Worm (Caenorhabditis elegans) whole organism, mixed stage, embryonic: Measurements from ENCODE around the gene W04E12.7.
"Not testable (repeated sequence)": the region's sequence is repeated elsewhere in the genome, so short reads cannot be mapped to it uniquely, and the experiment has no call there.

Experiments
- M03D4.4 ChIP-seq: sonication (generic microtip); optimal IDR thresholded peaks from 2 replicates; lab custom pipeline; 2017; ENCODE audit warnings: mild to moderate bottlenecking, missing genetic modification characterization, missing compliant biosample characterization
- bed-3 ChIP-seq: fragments of 200-800 bp; sonication (Bioruptor generic); optimal IDR thresholded peaks from 3 replicates; lab custom pipeline; 2018; ENCODE audit warnings: mild to moderate bottlenecking, missing genetic modification characterization, moderate library complexity, missing compliant biosample characterization
- ceh-43 ChIP-seq: fragments of 200-800 bp; sonication (Bioruptor generic); optimal IDR thresholded peaks from 2 replicates; lab custom pipeline; 2018; ENCODE audit warnings: mild to moderate bottlenecking, missing genetic modification characterization, moderate library complexity, missing compliant biosample characterization
- ceh-83 ChIP-seq: fragments of 200-800 bp; sonication (Bioruptor generic); optimal IDR thresholded peaks from 2 replicates; lab custom pipeline; 2018; ENCODE audit warnings: mild to moderate bottlenecking, missing genetic modification characterization, missing compliant biosample characterization
- ces-1 ChIP-seq: fragments of 150-350 bp; optimal IDR thresholded peaks from 2 replicates; lab custom pipeline; 2014; ENCODE audit warnings: missing biosample characterization, missing genetic modification reagents, missing genetic modification characterization
- cnd-1 ChIP-seq: fragments of 200-800 bp; sonication (Bioruptor generic); optimal IDR thresholded peaks from 2 replicates; lab custom pipeline; 2018; ENCODE audit warnings: mild to moderate bottlenecking, missing genetic modification characterization, missing compliant biosample characterization
- drap-1 ChIP-seq: fragments of 200-800 bp; sonication (Bioruptor generic); optimal IDR thresholded peaks from 3 replicates; lab custom pipeline; 2018; ENCODE audit warnings: mild to moderate bottlenecking, missing genetic modification characterization, missing compliant biosample characterization
- elt-1 ChIP-seq: sonication (generic microtip); optimal IDR thresholded peaks from 2 replicates; lab custom pipeline; 2017; ENCODE audit warnings: missing genetic modification characterization, mild to moderate bottlenecking, missing compliant biosample characterization, antibody characterized with exemption, moderate library complexity, borderline replicate concordance; ENCODE audit not compliant: insufficient read depth
- flh-1 ChIP-seq: fragments of 200-800 bp; sonication (Bioruptor generic); optimal IDR thresholded peaks from 2 replicates; lab custom pipeline; 2018; ENCODE audit warnings: mild to moderate bottlenecking, missing genetic modification characterization, moderate library complexity, missing compliant biosample characterization
- ham-2 ChIP-seq: fragments of 200-800 bp; sonication (Bioruptor generic); optimal IDR thresholded peaks from 2 replicates; lab custom pipeline; 2018; ENCODE audit warnings: mild to moderate bottlenecking, missing genetic modification characterization, missing compliant biosample characterization
- hlh-1 ChIP-seq: fragments of 150-350 bp; optimal IDR thresholded peaks from 2 replicates; lab custom pipeline; 2014; ENCODE audit warnings: missing biosample characterization, missing genetic modification reagents, missing genetic modification characterization
- lin-13 ChIP-seq: fragments of 150-350 bp; optimal IDR thresholded peaks from 2 replicates; lab custom pipeline; 2014; ENCODE audit warnings: missing biosample characterization, missing genetic modification characterization
- lin-32 ChIP-seq: fragments of 200-800 bp; sonication (Bioruptor generic); optimal IDR thresholded peaks from 2 replicates; lab custom pipeline; 2018; ENCODE audit warnings: mild to moderate bottlenecking, missing genetic modification characterization, missing compliant biosample characterization
- lsy-2 ChIP-seq: fragments of 150-350 bp; optimal IDR thresholded peaks from 2 replicates; lab custom pipeline; 2014; ENCODE audit warnings: missing biosample characterization, missing genetic modification characterization
- mab-5 ChIP-seq: fragments of 150-350 bp; optimal IDR thresholded peaks from 2 replicates; lab custom pipeline; 2014; ENCODE audit warnings: missing biosample characterization, missing genetic modification characterization
- mep-1 ChIP-seq: fragments of 150-350 bp; optimal IDR thresholded peaks from 2 replicates; lab custom pipeline; 2017; ENCODE audit warnings: missing biosample characterization, missing genetic modification reagents, missing genetic modification characterization, inconsistent platforms
- mls-2 ChIP-seq: sonication (generic microtip); optimal IDR thresholded peaks from 2 replicates; lab custom pipeline; 2016; ENCODE audit warnings: mild to moderate bottlenecking, missing genetic modification characterization, moderate library complexity, missing compliant biosample characterization
- nhr-12 ChIP-seq: fragments of 150-350 bp; optimal IDR thresholded peaks from 2 replicates; lab custom pipeline; 2014; ENCODE audit warnings: missing biosample characterization, missing genetic modification characterization
- nhr-2 ChIP-seq: fragments of 150-350 bp; optimal IDR thresholded peaks from 2 replicates; lab custom pipeline; 2014; ENCODE audit warnings: missing biosample characterization, missing genetic modification characterization
- nhr-237 ChIP-seq: fragments of 150-350 bp; optimal IDR thresholded peaks from 2 replicates; lab custom pipeline; 2014; ENCODE audit warnings: missing biosample characterization, missing genetic modification characterization
- nhr-76 ChIP-seq: sonication (generic microtip); optimal IDR thresholded peaks from 2 replicates; lab custom pipeline; 2017; ENCODE audit warnings: missing biosample characterization, missing genetic modification characterization
- pha-4 ChIP-seq: fragments of 150-350 bp; optimal IDR thresholded peaks from 2 replicates; lab custom pipeline; 2018; ENCODE audit warnings: missing biosample characterization, missing genetic modification reagents, missing genetic modification characterization
- snpc-4 ChIP-seq: fragments of 150-350 bp; optimal IDR thresholded peaks from 2 replicates; lab custom pipeline; 2014; ENCODE audit warnings: missing biosample characterization, missing genetic modification characterization
- sptf-1 ChIP-seq: sonication (generic microtip); optimal IDR thresholded peaks from 2 replicates; lab custom pipeline; 2017; ENCODE audit warnings: mild to moderate bottlenecking, missing genetic modification characterization, moderate library complexity, missing compliant biosample characterization
- tbx-8 ChIP-seq: fragments of 200-800 bp; sonication (Bioruptor generic); optimal IDR thresholded peaks from 2 replicates; lab custom pipeline; 2018; ENCODE audit warnings: mild to moderate bottlenecking, missing genetic modification characterization, moderate library complexity, missing compliant biosample characterization
- unc-39 ChIP-seq: fragments of 150-350 bp; optimal IDR thresholded peaks from 2 replicates; lab custom pipeline; 2014; ENCODE audit warnings: missing biosample characterization, missing genetic modification characterization
- zip-8 ChIP-seq: fragments of 150-350 bp; optimal IDR thresholded peaks from 2 replicates; lab custom pipeline; 2014; ENCODE audit warnings: missing biosample characterization, missing genetic modification characterization
- ztf-11 ChIP-seq: fragments of 150-350 bp; optimal IDR thresholded peaks from 2 replicates; lab custom pipeline; 2014; ENCODE audit warnings: missing biosample characterization, missing genetic modification characterization

W04E12.7 gene

ce11 chrV:19715847-19716246 lies 21.5 kb downstream of the W04E12.7 start, which contains the start of gene Y43F8C.17:
TSS of gene Y43F8C.17 (plus strand) at chrV:19716147.
- TF ChIP-seq ceh-83 (no peak), mep-1 (no peak), mab-5 (tag; lab: Kevin White, UChicago) (no peak), ztf-11 (tag; lab: Kevin White, UChicago) (no peak), drap-1 (GFP tag; lab: Kevin White, UChicago) (no peak)
- TF ChIP-seq, all 35 proteins: peak for 0

- TF ChIP-seq tbx-8 (GFP tag; lab: Kevin White, UChicago) (no peak), drap-1 (GFP tag; lab: Kevin White, UChicago) (no peak), nhr-76 (tag; lab: Kevin White, UChicago) (no peak), ceh-83 (no peak), ztf-11 (tag; lab: Kevin White, UChicago) (no peak), nhr-2 (tag; lab: Kevin White, UChicago) (no peak), hlh-1 (tag; lab: Kevin White, UChicago) (no peak), mab-5 (tag; lab: Kevin White, UChicago) (no peak), bed-3 (GFP tag; lab: Kevin White, UChicago) (no peak), M03D4.4 (no peak), unc-39 (tag; lab: Kevin White, UChicago) (no peak), sptf-1 (tag; lab: Kevin White, UChicago) (no peak)
These were observed 21.9 kb downstream of the W04E12.7 start, which contains the start of gene Y43F8C.16 for ce11 chrV:19715419-19715818. TSS of gene Y43F8C.16 (minus strand) at chrV:19715519.

ce11 chrV:19711646-19712045 lies 25.7 kb downstream of the W04E12.7 start, which contains the start of gene Y43F8C.23:
TSS of gene Y43F8C.23 (minus strand) at chrV:19711746.
- TF ChIP-seq pha-4, lin-13, snpc-4 (tag; lab: Kevin White, UChicago): not testable (repeated sequence)

- not testable (repeated sequence) for TF ChIP-seq sptf-1 (tag; lab: Kevin White, UChicago); ztf-11 (tag; lab: Kevin White, UChicago); flh-1
These were observed 26.8 kb downstream of the W04E12.7 start, which contains the start of gene Y43F8C.15 for ce11 chrV:19710514-19710913. TSS of gene Y43F8C.15 (minus strand) at chrV:19710614.

- TF ChIP-seq unc-39 (tag; lab: Kevin White, UChicago), result no peak
- TF ChIP-seq nhr-76 (tag; lab: Kevin White, UChicago), result no peak
These were observed 28.5 kb downstream of the W04E12.7 start, which contains the start of gene srv-3 for ce11 chrV:19708849-19709248. TSS of gene srv-3 (minus strand) at chrV:19708949.

ce11 chrV:19697348-19698172 lies 39.8 kb downstream of the W04E12.7 start, which contains the start of the genes Y43F8C.13 and ani-3:
TSS of gene Y43F8C.13 (minus strand) at chrV:19697398.
TSS of gene ani-3 (plus strand) at chrV:19697732.
- no peak for TF ChIP-seq nhr-2 (tag; lab: Kevin White, UChicago)
- TF ChIP-seq lsy-2, result no peak
- TF ChIP-seq nhr-12, result no peak
- no peak for TF ChIP-seq lin-13 (tag; lab: Kevin White, UChicago)
- no peak for TF ChIP-seq pha-4 (tag; lab: Kevin White, UChicago)
- TF ChIP-seq ztf-11 (tag; lab: Kevin White, UChicago), result no peak
- no peak for TF ChIP-seq cnd-1 (tag; lab: Kevin White, UChicago)
- no peak for TF ChIP-seq ces-1 (GFP tag; lab: Kevin White, UChicago)
- no peak for TF ChIP-seq ceh-43
- TF ChIP-seq lin-32 (GFP tag; lab: Kevin White, UChicago), result no peak
- no peak for TF ChIP-seq ham-2
- no peak for TF ChIP-seq nhr-237 (tag; lab: Kevin White, UChicago)
- TF ChIP-seq elt-1, result no peak
- TF ChIP-seq snpc-4 (tag; lab: Kevin White, UChicago), result no peak
- no peak for TF ChIP-seq zip-8 (tag; lab: Kevin White, UChicago)
- no peak for TF ChIP-seq bed-3 (GFP tag; lab: Kevin White, UChicago)
- no peak for TF ChIP-seq tbx-8 (GFP tag; lab: Kevin White, UChicago)
- TF ChIP-seq nhr-76 (tag; lab: Kevin White, UChicago), result no peak
- TF ChIP-seq unc-39 (tag; lab: Kevin White, UChicago), result no peak
- no peak for TF ChIP-seq mls-2 (tag; lab: Kevin White, UChicago)
